Worm (Caenorhabditis elegans) whole organism, young adult: ENCODE data around the gene srw-86.

Source experiments
- die-1 ChIP-seq: sonication (generic microtip); optimal IDR thresholded peaks from 2 replicates; lab custom pipeline; 2016; ENCODE audit warnings: missing genotype, mild to moderate bottlenecking, missing genetic modification characterization, missing compliant biosample characterization
- unc-62 ChIP-seq: fragments of 150-350 bp; optimal IDR thresholded peaks from 2 replicates; lab custom pipeline; 2014; ENCODE audit warnings: missing biosample characterization, missing genetic modification reagents, missing genetic modification characterization

DNA sequence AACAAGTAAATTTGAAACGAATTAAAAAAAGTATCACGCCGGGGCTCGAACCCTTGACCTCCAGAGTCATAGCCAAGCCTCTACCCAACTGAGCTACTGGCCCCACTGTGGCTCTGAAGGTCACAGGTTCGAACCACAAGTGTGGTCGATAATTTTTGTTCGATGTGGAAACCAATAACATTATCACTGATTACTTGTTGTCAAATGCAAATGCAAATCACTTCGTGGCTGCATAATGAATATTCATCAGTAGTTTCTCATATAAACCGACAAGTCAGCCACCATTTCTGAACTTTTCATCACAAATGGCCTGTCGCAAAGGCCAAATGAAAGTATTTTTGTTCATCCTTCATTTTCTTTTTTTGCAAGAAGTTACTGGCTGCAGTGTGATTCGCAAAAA lies 5.8 kb downstream of the srw-86 start, which contains the start of gene C25F9.8:
- TF ChIP-seq unc-62 (GFP tag; lab: Kevin White, UChicago) (no peak), die-1 (tag; lab: Kevin White, UChicago) (no peak)
